Fruit fly (Drosophila melanogaster) whole organism, embryonic: ENCODE measurements around the gene Bap111.

Experiments
- Abd-B ChIP-seq: fragments of 200-800 bp; sonication (Bioruptor generic); optimal IDR thresholded peaks from 2 replicates; lab custom pipeline; 2018; ENCODE audit warnings: missing biosample characterization, mild to moderate bottlenecking, missing genetic modification characterization, moderate library complexity
- B-H2 ChIP-seq: fragments of 200-800 bp; sonication (Bioruptor generic); optimal IDR thresholded peaks from 2 replicates; lab custom pipeline; 2018; ENCODE audit warnings: missing biosample characterization, mild to moderate bottlenecking, missing genetic modification characterization
- CG10431 ChIP-seq: fragments of 200-800 bp; sonication (Bioruptor generic); optimal IDR thresholded peaks from 3 replicates; lab custom pipeline; 2018; ENCODE audit warnings: missing biosample characterization, mild to moderate bottlenecking, missing genetic modification characterization
- CG10462 ChIP-seq: fragments of 200-800 bp; sonication (Bioruptor generic); optimal IDR thresholded peaks from 2 replicates; lab custom pipeline; 2016; ENCODE audit warnings: missing biosample characterization, missing genetic modification characterization
- CG11085 ChIP-seq: fragments of 200-800 bp; sonication (Bioruptor generic); IDR thresholded peaks from 2 replicates; pipeline ENCODE4 v1.3.6; 2022; ENCODE audit warnings: missing biosample characterization, missing genetic modification characterization
- CG11093 ChIP-seq: fragments of 200-800 bp; sonication (Bioruptor generic); IDR thresholded peaks from 3 replicates; pipeline ENCODE4 v1.3.6; 2022; ENCODE audit warnings: missing biosample characterization, missing genetic modification characterization
- CG13894 ChIP-seq: fragments of 200-800 bp; sonication (Bioruptor generic); optimal IDR thresholded peaks from 3 replicates; lab custom pipeline; 2018; ENCODE audit warnings: missing biosample characterization, mild to moderate bottlenecking, missing genetic modification characterization, moderate library complexity
- CG1603 ChIP-seq: fragments of 200-800 bp; sonication (Bioruptor generic); optimal IDR thresholded peaks from 2 replicates; lab custom pipeline; 2019; ENCODE audit warnings: missing biosample characterization, mild to moderate bottlenecking, missing genetic modification characterization, moderate library complexity
- CG16813 ChIP-seq: fragments of 200-800 bp; sonication (Bioruptor generic); IDR thresholded peaks from 3 replicates; pipeline ENCODE4 v1.3.6; 2022; ENCODE audit warnings: missing biosample characterization, missing genetic modification characterization; ENCODE audit not compliant: partially characterized antibody
- CG16863 ChIP-seq: fragments of 200-800 bp; sonication (Bioruptor generic); optimal IDR thresholded peaks from 3 replicates; lab custom pipeline; 2016; ENCODE audit warnings: missing biosample characterization, missing genetic modification characterization
- CG2889 ChIP-seq: fragments of 200-800 bp; sonication (Bioruptor generic); IDR thresholded peaks from 3 replicates; pipeline ENCODE4 v1.3.6; 2022; ENCODE audit warnings: missing biosample characterization, missing genetic modification characterization
- CG3065 ChIP-seq: fragments of 200-800 bp; sonication (Bioruptor generic); optimal IDR thresholded peaks from 2 replicates; lab custom pipeline; 2016; ENCODE audit warnings: missing biosample characterization, missing genetic modification characterization
- CG32532 ChIP-seq: fragments of 200-800 bp; sonication (Bioruptor generic); IDR thresholded peaks from 2 replicates; pipeline ENCODE4 v1.3.6; 2022; ENCODE audit warnings: missing biosample characterization, missing genetic modification characterization
- CG34376 ChIP-seq: fragments of 200-800 bp; sonication (Bioruptor generic); optimal IDR thresholded peaks from 2 replicates; lab custom pipeline; 2018; ENCODE audit warnings: missing biosample characterization, mild to moderate bottlenecking, missing genetic modification characterization
- CG3847 ChIP-seq: fragments of 200-800 bp; sonication (Bioruptor generic); IDR thresholded peaks from 2 replicates; pipeline ENCODE4 v1.3.6; 2022; ENCODE audit warnings: missing biosample characterization, missing genetic modification characterization
- CG4360 ChIP-seq: fragments of 200-800 bp; sonication (Bioruptor generic); IDR thresholded peaks from 2 replicates; pipeline ENCODE4 v1.3.6; 2022; ENCODE audit warnings: missing biosample characterization, missing genetic modification characterization
- CG8388 ChIP-seq: fragments of 200-800 bp; sonication (Bioruptor generic); optimal IDR thresholded peaks from 2 replicates; lab custom pipeline; 2019; ENCODE audit warnings: missing biosample characterization, mild to moderate bottlenecking, missing genetic modification characterization, moderate library complexity
- CG9932 ChIP-seq: fragments of 200-800 bp; sonication (Bioruptor generic); IDR thresholded peaks from 2 replicates; pipeline ENCODE4 v1.3.6; 2022; ENCODE audit warnings: missing biosample characterization, missing genetic modification characterization
- Eip74EF ChIP-seq, 2 experiments: fragments of 200-800 bp in 1 of 2; fragments of >200 bp in 1 of 2; sonication (Bioruptor generic) in 1 of 2; optimal IDR thresholded peaks; 2 replicates each; lab custom pipeline; 2017 to 2019; ENCODE audit warnings: missing biosample characterization in 2 of 2, missing genetic modification characterization in 2 of 2, mild to moderate bottlenecking in 1 of 2, moderate library complexity in 1 of 2
- Hmx ChIP-seq: fragments of 200-800 bp; sonication (Bioruptor generic); optimal IDR thresholded peaks from 2 replicates; lab custom pipeline; 2016; ENCODE audit warnings: missing biosample characterization, missing genetic modification characterization
- Hr78 ChIP-seq, 2 experiments: fragments of 200-800 bp in 1 of 2; fragments of >200 bp in 1 of 2; sonication (Bioruptor generic) in 1 of 2; optimal IDR thresholded peaks; 2 replicates each; lab custom pipeline; 2017 to 2019; ENCODE audit warnings: missing biosample characterization in 2 of 2, missing genetic modification characterization in 2 of 2, mild to moderate bottlenecking in 1 of 2, moderate library complexity in 1 of 2
- Hsf ChIP-seq: fragments of 200-800 bp; sonication (Bioruptor generic); optimal IDR thresholded peaks from 3 replicates; lab custom pipeline; 2016; ENCODE audit warnings: missing biosample characterization, missing genetic modification characterization
- Lpt ChIP-seq: fragments of >200 bp; optimal IDR thresholded peaks from 2 replicates; lab custom pipeline; 2018; ENCODE audit warnings: missing biosample characterization, missing genetic modification characterization
- MTF-1 ChIP-seq: fragments of 200-800 bp; sonication (Bioruptor generic); optimal IDR thresholded peaks from 2 replicates; lab custom pipeline; 2018; ENCODE audit warnings: missing biosample characterization, mild to moderate bottlenecking, missing genetic modification characterization, borderline replicate concordance
- Mad ChIP-seq: fragments of 200-800 bp; sonication (Bioruptor generic); optimal IDR thresholded peaks from 2 replicates; lab custom pipeline; 2016; ENCODE audit warnings: missing biosample characterization, missing genetic modification characterization
- Meics ChIP-seq: fragments of 200-800 bp; sonication (Bioruptor generic); optimal IDR thresholded peaks from 2 replicates; lab custom pipeline; 2017; ENCODE audit warnings: missing biosample characterization, mild to moderate bottlenecking, missing genetic modification characterization
- Neu2 ChIP-seq: fragments of 200-800 bp; sonication (Bioruptor generic); optimal IDR thresholded peaks from 3 replicates; lab custom pipeline; 2016; ENCODE audit warnings: missing biosample characterization, missing genetic modification characterization, borderline replicate concordance
- YL-1 ChIP-seq: fragments of 200-800 bp; sonication (Bioruptor generic); optimal IDR thresholded peaks from 3 replicates; lab custom pipeline; 2017; ENCODE audit warnings: missing biosample characterization, mild to moderate bottlenecking, missing genetic modification characterization
- bab2 ChIP-seq: fragments of 200-800 bp; sonication (Bioruptor generic); optimal IDR thresholded peaks from 2 replicates; lab custom pipeline; 2016; ENCODE audit warnings: missing biosample characterization, missing genetic modification characterization
- cg ChIP-seq: fragments of 200-800 bp; sonication (Bioruptor generic); optimal IDR thresholded peaks from 3 replicates; lab custom pipeline; 2019; ENCODE audit warnings: missing biosample characterization, mild to moderate bottlenecking, missing genetic modification characterization, moderate library complexity
- en ChIP-seq: fragments of 200-800 bp; sonication (Bioruptor generic); optimal IDR thresholded peaks from 2 replicates; lab custom pipeline; 2016; ENCODE audit warnings: missing biosample characterization, missing genetic modification characterization
- esg ChIP-seq: fragments of 200-800 bp; sonication (Bioruptor generic); conservative IDR thresholded peaks from 2 replicates; pipeline ENCODE4 v1.3.6; 2022; ENCODE audit warnings: missing biosample characterization, missing genetic modification characterization
- fd64A ChIP-seq: fragments of 200-800 bp; sonication (Bioruptor generic); optimal IDR thresholded peaks from 3 replicates; lab custom pipeline; 2018; ENCODE audit warnings: missing biosample characterization, mild to moderate bottlenecking, missing genetic modification characterization
- gem ChIP-seq: fragments of 200-800 bp; sonication (Bioruptor generic); optimal IDR thresholded peaks from 2 replicates; lab custom pipeline; 2019; ENCODE audit warnings: missing biosample characterization, mild to moderate bottlenecking, missing genetic modification characterization, moderate library complexity
- her ChIP-seq: fragments of 200-800 bp; sonication (Bioruptor generic); optimal IDR thresholded peaks from 2 replicates; lab custom pipeline; 2016; ENCODE audit warnings: missing biosample characterization, missing genetic modification characterization
- nom ChIP-seq: fragments of 200-800 bp; sonication (Bioruptor generic); optimal IDR thresholded peaks from 2 replicates; lab custom pipeline; 2017; ENCODE audit warnings: missing biosample characterization, missing genetic modification characterization, mild to moderate bottlenecking, moderate library complexity, missing genetic modification reagents
- odd ChIP-seq: fragments of 200-800 bp; sonication (Bioruptor generic); optimal IDR thresholded peaks from 2 replicates; lab custom pipeline; 2017; ENCODE audit warnings: missing biosample characterization, mild to moderate bottlenecking, missing genetic modification characterization
- schlank ChIP-seq: fragments of 200-800 bp; sonication (Bioruptor generic); optimal IDR thresholded peaks from 2 replicates; lab custom pipeline; 2018; ENCODE audit warnings: missing biosample characterization, mild to moderate bottlenecking, missing genetic modification characterization
- so ChIP-seq: fragments of 200-800 bp; sonication (Bioruptor generic); IDR thresholded peaks from 3 replicates; pipeline ENCODE4 v1.3.6; 2022; ENCODE audit warnings: missing biosample characterization, missing genetic modification characterization
- sr ChIP-seq: fragments of 200-800 bp; sonication (Bioruptor generic); IDR thresholded peaks from 3 replicates; pipeline ENCODE4 v1.3.6; 2022; ENCODE audit warnings: missing biosample characterization, missing genetic modification characterization
- stwl ChIP-seq: fragments of 200-800 bp; sonication (Bioruptor generic); optimal IDR thresholded peaks from 3 replicates; lab custom pipeline; 2018; ENCODE audit warnings: missing biosample characterization, mild to moderate bottlenecking, missing genetic modification characterization, moderate library complexity
- trem ChIP-seq: fragments of 200-800 bp; optimal IDR thresholded peaks from 3 replicates; lab custom pipeline; 2019; ENCODE audit warnings: missing biosample characterization, mild to moderate bottlenecking, missing genetic modification characterization, moderate library complexity
- wdn ChIP-seq: fragments of 200-800 bp; sonication (Bioruptor generic); IDR thresholded peaks from 2 replicates; pipeline ENCODE4 v1.3.6; 2022; ENCODE audit warnings: missing biosample characterization, missing genetic modification characterization
- zf30C ChIP-seq: fragments of 200-800 bp; sonication (Bioruptor generic); optimal IDR thresholded peaks from 3 replicates; lab custom pipeline; 2018; ENCODE audit warnings: missing biosample characterization, mild to moderate bottlenecking, missing genetic modification characterization

Bap111 gene

dm6 chrX:9133577-9134240, 15.4 kb upstream of the Bap111 start (continued):
- TF ChIP-seq CG11085 (GFP tag; lab: Robert Waterston, UW) (no peak), zf30C (GFP tag; lab: Kevin White, UChicago) (peak; percentile 53), CG13894 (tag; lab: Kevin White, UChicago) (peak; percentile 37), B-H2 (GFP tag; lab: Kevin White, UChicago) (no peak)

dm6 chrX:9134241-9134849, 14.8 kb upstream of the Bap111 start:
- TF ChIP-seq CG34376 (GFP tag; lab: Kevin White, UChicago) (no peak), sr (peak; percentile 49; the same call in 1 of the 3 replicates), CG3065 (GFP tag; lab: Kevin White, UChicago) (peak; percentile 23), CG8388 (GFP tag; lab: Kevin White, UChicago) (peak; percentile 56), CG4360 (GFP tag; lab: Robert Waterston, UW) (peak; percentile 87), cg (GFP tag; lab: Kevin White, UChicago) (peak; percentile 25), odd (GFP tag; lab: Kevin White, UChicago) (no peak), nom (GFP tag; lab: Kevin White, UChicago) (peak; percentile 53)

dm6 chrX:9134922-9135453, 14.1 kb upstream of the Bap111 start, which contains the start of gene fend:
Gene fend, minus strand, starts transcription at chrX:9135099.
- no peak for TF ChIP-seq Lpt (GFP tag; lab: Kevin White, UChicago)
- peak; percentile 4 for TF ChIP-seq Hsf (GFP tag; lab: Kevin White, UChicago)
- TF ChIP-seq gem (tag; lab: Kevin White, UChicago) = peak; percentile 57
- no peak for TF ChIP-seq Neu2
- no peak for TF ChIP-seq her (GFP tag; lab: Kevin White, UChicago)
- no peak for TF ChIP-seq so (GFP tag; lab: Robert Waterston, UW)
- no peak for TF ChIP-seq MTF-1 (GFP tag; lab: Kevin White, UChicago)
- no peak for TF ChIP-seq Mad (GFP tag; lab: Kevin White, UChicago)
- no peak for TF ChIP-seq schlank (tag; lab: Kevin White, UChicago)
- no peak for TF ChIP-seq bab2 (GFP tag; lab: Kevin White, UChicago)
- TF ChIP-seq Meics (GFP tag; lab: Kevin White, UChicago) = peak; percentile 53
- no peak for TF ChIP-seq CG2889
- TF ChIP-seq CG16813 (GFP tag; lab: Robert Waterston, UW) = no peak
- no peak for TF ChIP-seq stwl
- peak in 1 of 2 experiments; percentile 25 for TF ChIP-seq Hr78 (GFP tag; optimal IDR thresholded peaks at IDR 0.05; lab: Kevin White, UChicago)
- TF ChIP-seq en = no peak
- 0 out of 2 replicates have a peak, but pooled peaks have one; percentile 22 for TF ChIP-seq CG3847 (GFP tag; lab: Robert Waterston, UW)
- 0 out of 2 replicates have a peak, but pooled peaks have one; percentile 11 for TF ChIP-seq esg
- TF ChIP-seq CG16863 (GFP tag; lab: Kevin White, UChicago) = no peak
- peak; percentile 37 for TF ChIP-seq CG34376 (GFP tag; lab: Kevin White, UChicago)
- TF ChIP-seq CG10462 (GFP tag; lab: Kevin White, UChicago) = no peak
- no peak for TF ChIP-seq fd64A (GFP tag; lab: Kevin White, UChicago)
- peak; percentile 1 for TF ChIP-seq CG1603 (tag; lab: Kevin White, UChicago)
- no peak for TF ChIP-seq sr
- no peak for TF ChIP-seq YL-1 (GFP tag; lab: Kevin White, UChicago)
- peak in 1 of 2 experiments; percentile 18 for TF ChIP-seq Eip74EF (GFP tag; optimal IDR thresholded peaks at IDR 0.05; lab: Kevin White, UChicago)
- peak; percentile 28; the same call in 1 of the 2 replicates for TF ChIP-seq CG32532
- no peak for TF ChIP-seq CG10431 (GFP tag; lab: Kevin White, UChicago)
- TF ChIP-seq CG11093 (GFP tag; lab: Robert Waterston, UW) = no peak
- TF ChIP-seq CG9932 = no peak
- TF ChIP-seq trem (tag; lab: Kevin White, UChicago) = peak; percentile 23
- TF ChIP-seq wdn (GFP tag; lab: Robert Waterston, UW) = no peak
- no peak for TF ChIP-seq Abd-B (GFP tag; lab: Kevin White, UChicago)
- TF ChIP-seq Hmx = no peak
